Fruit fly (Drosophila melanogaster): ENCODE results near the gene sqz.

The sqz gene

dm6 chr3R:19147511-19148239, 16.3 kb upstream of the sqz start, which contains the start of gene Ppcs (continued):
- TF ChIP-seq CG4282 (GFP tag; optimal IDR thresholded peaks at IDR 0.05) (peak; percentile 24), cwo (GFP tag; optimal IDR thresholded peaks at IDR 0.05) (peak; percentile 59), Mes4 (GFP tag; optimal IDR thresholded peaks at IDR 0.05) (peak; percentile 47), sd (tag; optimal IDR thresholded peaks at IDR 0.05) (peak; percentile 51), sc (optimal IDR thresholded peaks at IDR 0.05) (no peak), sc (GFP tag; optimal IDR thresholded peaks at IDR 0.05) (peak; percentile 20), aop (GFP tag; IDR thresholded peaks at IDR 0.05) (no peak), CG31224 (GFP tag; IDR thresholded peaks at IDR 0.05) (no peak), Bteb2 (GFP tag; optimal IDR thresholded peaks at IDR 0.05) (peak; percentile 62), Hr39 (optimal IDR thresholded peaks at IDR 0.05) (no peak), trh (GFP tag; optimal IDR thresholded peaks at IDR 0.05) (no peak), z (GFP tag; IDR thresholded peaks at IDR 0.05) (no peak; the same call in 2 of the 3 replicates), scrt (GFP tag; optimal IDR thresholded peaks at IDR 0.05) (peak; percentile 98), jumu (GFP tag; optimal IDR thresholded peaks at IDR 0.05) (peak; percentile 52), unc-4 (GFP tag; IDR thresholded peaks at IDR 0.05; ENCODE audit: partially characterized antibody) (peak; percentile 54), fu2 (GFP tag; optimal IDR thresholded peaks at IDR 0.05) (peak; percentile 73), Rx (GFP tag; IDR thresholded peaks at IDR 0.05) (0 out of 2 replicates have a peak, but pooled peaks have one; percentile 4), CG30431 (GFP tag; optimal IDR thresholded peaks at IDR 0.05) (peak; percentile 22), trem (tag; optimal IDR thresholded peaks at IDR 0.05) (peak; percentile 48), E2f2 (GFP tag; IDR thresholded peaks at IDR 0.05) (peak; percentile 95), salm (tag; optimal IDR thresholded peaks at IDR 0.05) (no peak), chn (GFP tag; optimal IDR thresholded peaks at IDR 0.05) (peak; percentile 33), CG10209 (GFP tag; optimal IDR thresholded peaks at IDR 0.05) (peak; percentile 51), ems (GFP tag; optimal IDR thresholded peaks at IDR 0.05) (peak; percentile 48), MTF-1 (GFP tag; optimal IDR thresholded peaks at IDR 0.05; ENCODE audit: borderline replicate concordance) (peak; percentile 35), stc (GFP tag; IDR thresholded peaks at IDR 0.05) (no peak), CG8388 (GFP tag; optimal IDR thresholded peaks at IDR 0.05) (peak; percentile 19), Ada2b (GFP tag; IDR thresholded peaks at IDR 0.05) (no peak), Deaf1 (tag; optimal IDR thresholded peaks at IDR 0.05) (peak; percentile 61), odd (GFP tag; optimal IDR thresholded peaks at IDR 0.05) (peak; percentile 30), CG13123 (GFP tag; optimal IDR thresholded peaks at IDR 0.05) (peak; percentile 100), CG9609 (GFP tag; optimal IDR thresholded peaks at IDR 0.05) (peak; percentile 53), Gug (GFP tag; IDR thresholded peaks at IDR 0.05) (no peak), ham (GFP tag; IDR thresholded peaks at IDR 0.05) (no peak), chm (GFP tag; IDR thresholded peaks at IDR 0.05) (peak; percentile 58; the same call in 1 of the 2 replicates), Hr78 (GFP tag; optimal IDR thresholded peaks at IDR 0.05) (peak in 1 of 2 experiments; percentile 100), pan (optimal IDR thresholded peaks at IDR 0.05) (no peak), pan (GFP tag; optimal IDR thresholded peaks at IDR 0.05 in 1 of 2, IDR thresholded peaks at IDR 0.05 in 1 of 2) (peak in 1 of 2 experiments; percentile 40), Bgb (GFP tag; IDR thresholded peaks at IDR 0.05; ENCODE audit: partially characterized antibody) (peak; percentile 57), CG10267 (tag; optimal IDR thresholded peaks at IDR 0.05) (peak; percentile 98), CG3163 (GFP tag; optimal IDR thresholded peaks at IDR 0.05) (peak; percentile 57), chif (GFP tag; optimal IDR thresholded peaks at IDR 0.05) (peak in 1 of 2 experiments; percentile 42), CG16863 (GFP tag; optimal IDR thresholded peaks at IDR 0.05) (peak; percentile 69), Dp (GFP tag; optimal IDR thresholded peaks at IDR 0.05) (peak; percentile 97), gro (GFP tag; optimal IDR thresholded peaks at IDR 0.05) (peak; percentile 16), phol (tag; optimal IDR thresholded peaks at IDR 0.05) (peak; percentile 73), CG1792 (GFP tag; optimal IDR thresholded peaks at IDR 0.05) (peak; percentile 34), GATAe (GFP tag; conservative IDR thresholded peaks at IDR 0.05) (peak; percentile 74), crol (GFP tag; IDR thresholded peaks at IDR 0.05) (peak; percentile 100), CG6765 (GFP tag; optimal IDR thresholded peaks at IDR 0.05) (peak; percentile 4)

Data from whole organism, embryonic.